Worm (Caenorhabditis elegans): Measurements from ENCODE around the gene famh-136.

- no peak for TF ChIP-seq cebp-2 (GFP tag; IDR thresholded peaks at IDR 0.05)
- no peak for TF ChIP-seq ets-4 (GFP tag; optimal IDR thresholded peaks at IDR 0.05)
- TF ChIP-seq F37B4.10 (GFP tag; IDR thresholded peaks at IDR 0.05), result no peak
- no peak for TF ChIP-seq xnd-1 (tag; optimal IDR thresholded peaks at IDR 0.05)
- TF ChIP-seq ama-1 (optimal IDR thresholded peaks at IDR 0.05), result no peak
- TF ChIP-seq ama-1 (GFP tag; optimal IDR thresholded peaks at IDR 0.05), result no peak
- TF ChIP-seq egl-18 (GFP tag; IDR thresholded peaks at IDR 0.05), result no peak
- TF ChIP-seq Y53G8AR.9 (GFP tag; conservative IDR thresholded peaks at IDR 0.05), result no peak
- no peak for TF ChIP-seq ztf-18 (tag; optimal IDR thresholded peaks at IDR 0.05)
- no peak for TF ChIP-seq unc-130 (GFP tag; optimal IDR thresholded peaks at IDR 0.05)
- TF ChIP-seq lsy-27 (tag; optimal IDR thresholded peaks at IDR 0.05; ENCODE audit: borderline replicate concordance, insufficient read depth), result no peak
- TF ChIP-seq nhr-90 (tag; optimal IDR thresholded peaks at IDR 0.05), result no peak
- TF ChIP-seq die-1 (tag; optimal IDR thresholded peaks at IDR 0.05), result no peak
- no peak for TF ChIP-seq pbrm-1 (GFP tag; IDR thresholded peaks at IDR 0.05)
- no peak for TF ChIP-seq unc-62 (GFP tag; optimal IDR thresholded peaks at IDR 0.05)
These were observed 29.1 kb upstream of the famh-136 start for ce11 chrIII:8858482-8858881.

Data from whole organism, young adult.